Worm (Caenorhabditis elegans) whole organism, early embryonic: ENCODE results near the gene aqp-1.

Source experiments
- B0310.2 ChIP-seq: sonication (generic microtip); optimal IDR thresholded peaks from 2 replicates; lab custom pipeline; 2016; ENCODE audit warnings: mild to moderate bottlenecking, missing genetic modification characterization, missing compliant biosample characterization
- ama-1 ChIP-seq: fragments of 150-350 bp; optimal IDR thresholded peaks from 2 replicates; lab custom pipeline; 2014
- ceh-13 ChIP-seq: fragments of 200-800 bp; sonication (Bioruptor generic); optimal IDR thresholded peaks from 2 replicates; lab custom pipeline; 2018; ENCODE audit warnings: mild to moderate bottlenecking, missing genetic modification characterization, missing compliant biosample characterization
- ets-7 ChIP-seq: sonication (generic microtip); optimal IDR thresholded peaks from 2 replicates; lab custom pipeline; 2016; ENCODE audit warnings: missing genotype, missing genetic modification characterization, missing compliant biosample characterization
- flt-1 ChIP-seq: fragments of 200-800 bp; sonication (Bioruptor generic); IDR thresholded peaks from 2 replicates; pipeline ENCODE4 v1.3.6; 2022; ENCODE audit warnings: missing genetic modification characterization, missing compliant biosample characterization
- hmbx-1 ChIP-seq: sonication (generic microtip); optimal IDR thresholded peaks from 2 replicates; lab custom pipeline; 2016; ENCODE audit warnings: mild to moderate bottlenecking, missing genetic modification characterization, missing compliant biosample characterization

- TF ChIP-seq ama-1 (no peak), ets-7 (tag; lab: Kevin White, UChicago) (no peak), hmbx-1 (no peak), B0310.2 (tag; lab: Kevin White, UChicago) (no peak), flt-1 (GFP tag; lab: Robert Waterston, UW) (no peak), ceh-13 (GFP tag; lab: Kevin White, UChicago) (no peak)
These were observed 4.9 kb downstream of the aqp-1 start for ce11 chrII:7233274-7233673.
